Fruit fly (Drosophila melanogaster) whole organism, embryonic: ENCODE measurements around the gene Sur-8.

Source experiments
- Atf6 ChIP-seq: fragments of 200-800 bp; sonication (Bioruptor generic); IDR thresholded peaks from 2 replicates; pipeline ENCODE4 v1.3.6; 2022; ENCODE audit warnings: missing biosample characterization, missing genetic modification characterization
- Bgb ChIP-seq: fragments of 200-800 bp; sonication (Bioruptor generic); IDR thresholded peaks from 2 replicates; pipeline ENCODE4 v1.3.6; 2022; ENCODE audit warnings: missing biosample characterization, missing genetic modification characterization; ENCODE audit not compliant: partially characterized antibody
- CG10267 ChIP-seq: fragments of 200-800 bp; sonication (Bioruptor generic); optimal IDR thresholded peaks from 2 replicates; lab custom pipeline; 2018; ENCODE audit warnings: missing biosample characterization, mild to moderate bottlenecking, missing genetic modification characterization, moderate library complexity
- CG10462 ChIP-seq: fragments of 200-800 bp; sonication (Bioruptor generic); optimal IDR thresholded peaks from 2 replicates; lab custom pipeline; 2016; ENCODE audit warnings: missing biosample characterization, missing genetic modification characterization
- CG13894 ChIP-seq: fragments of 200-800 bp; sonication (Bioruptor generic); optimal IDR thresholded peaks from 3 replicates; lab custom pipeline; 2018; ENCODE audit warnings: missing biosample characterization, mild to moderate bottlenecking, missing genetic modification characterization, moderate library complexity
- CG16813 ChIP-seq: fragments of 200-800 bp; sonication (Bioruptor generic); IDR thresholded peaks from 3 replicates; pipeline ENCODE4 v1.3.6; 2022; ENCODE audit warnings: missing biosample characterization, missing genetic modification characterization; ENCODE audit not compliant: partially characterized antibody
- CG2712 ChIP-seq: fragments of 200-800 bp; optimal IDR thresholded peaks from 3 replicates; lab custom pipeline; 2019; ENCODE audit warnings: missing biosample characterization, mild to moderate bottlenecking, missing genetic modification characterization, moderate library complexity
- CG31441 ChIP-seq: fragments of 200-800 bp; sonication (Bioruptor generic); IDR thresholded peaks from 2 replicates; pipeline ENCODE4 v1.3.6; 2022; ENCODE audit warnings: missing biosample characterization, missing genetic modification characterization
- CG3163 ChIP-seq: fragments of 200-800 bp; sonication (Bioruptor generic); optimal IDR thresholded peaks from 3 replicates; lab custom pipeline; 2016; ENCODE audit warnings: missing biosample characterization, missing genetic modification characterization
- CG34224 ChIP-seq: fragments of 200-800 bp; sonication (Bioruptor generic); IDR thresholded peaks from 3 replicates; pipeline ENCODE4 v1.3.6; 2022; ENCODE audit warnings: missing biosample characterization, missing genetic modification characterization; ENCODE audit not compliant: partially characterized antibody
- CG4360 ChIP-seq: fragments of 200-800 bp; sonication (Bioruptor generic); IDR thresholded peaks from 2 replicates; pipeline ENCODE4 v1.3.6; 2022; ENCODE audit warnings: missing biosample characterization, missing genetic modification characterization
- CG4617 ChIP-seq: fragments of 200-800 bp; sonication (Bioruptor generic); optimal IDR thresholded peaks from 3 replicates; lab custom pipeline; 2016; ENCODE audit warnings: missing biosample characterization, missing genetic modification characterization, borderline replicate concordance
- Dek ChIP-seq: fragments of 200-800 bp; sonication (Bioruptor generic); optimal IDR thresholded peaks from 3 replicates; lab custom pipeline; 2019; ENCODE audit warnings: missing biosample characterization, mild to moderate bottlenecking, missing genetic modification characterization, moderate library complexity
- Dfd ChIP-seq, 2 experiments: fragments of >200 bp; optimal IDR thresholded peaks; 2 replicates each; lab custom pipeline; 2017; ENCODE audit warnings: missing biosample characterization in 2 of 2, missing genetic modification characterization in 2 of 2
- Dref ChIP-seq: fragments of 200-800 bp; sonication (Bioruptor generic); IDR thresholded peaks from 2 replicates; pipeline ENCODE4 v1.3.6; 2022; ENCODE audit warnings: missing biosample characterization, missing genetic modification characterization
- E2f2 ChIP-seq: fragments of 200-800 bp; sonication (Bioruptor generic); IDR thresholded peaks from 2 replicates; pipeline ENCODE4 v1.3.6; 2022; ENCODE audit warnings: missing biosample characterization, missing genetic modification characterization
- Hr78 ChIP-seq, 2 experiments: fragments of 200-800 bp in 1 of 2; fragments of >200 bp in 1 of 2; sonication (Bioruptor generic) in 1 of 2; optimal IDR thresholded peaks; 2 replicates each; lab custom pipeline; 2017 to 2019; ENCODE audit warnings: missing biosample characterization in 2 of 2, missing genetic modification characterization in 2 of 2, mild to moderate bottlenecking in 1 of 2, moderate library complexity in 1 of 2
- MTF-1 ChIP-seq: fragments of 200-800 bp; sonication (Bioruptor generic); optimal IDR thresholded peaks from 2 replicates; lab custom pipeline; 2018; ENCODE audit warnings: missing biosample characterization, mild to moderate bottlenecking, missing genetic modification characterization, borderline replicate concordance
- Mrtf ChIP-seq: fragments of 200-800 bp; sonication (Bioruptor generic); IDR thresholded peaks from 3 replicates; pipeline ENCODE4 v1.3.6; 2022; ENCODE audit warnings: missing biosample characterization, missing genetic modification characterization
- NC2α ChIP-seq: fragments of 200-800 bp; sonication (Bioruptor generic); optimal IDR thresholded peaks from 2 replicates; lab custom pipeline; 2016; ENCODE audit warnings: missing biosample characterization, missing genetic modification characterization
- Neu2 ChIP-seq: fragments of 200-800 bp; sonication (Bioruptor generic); optimal IDR thresholded peaks from 3 replicates; lab custom pipeline; 2016; ENCODE audit warnings: missing biosample characterization, missing genetic modification characterization, borderline replicate concordance
- Optix ChIP-seq: fragments of 200-800 bp; sonication (Bioruptor generic); IDR thresholded peaks from 3 replicates; pipeline ENCODE4 v1.3.6; 2022; ENCODE audit warnings: missing biosample characterization, missing genetic modification characterization
- Poxn ChIP-seq: fragments of 200-800 bp; sonication (Bioruptor generic); IDR thresholded peaks from 2 replicates; pipeline ENCODE4 v1.3.6; 2022; ENCODE audit warnings: missing biosample characterization, missing genetic modification characterization
- Ptx1 ChIP-seq: fragments of 200-800 bp; sonication (Bioruptor generic); IDR thresholded peaks from 2 replicates; pipeline ENCODE4 v1.3.6; 2022; ENCODE audit warnings: missing biosample characterization, missing genetic modification characterization
- Ssrp ChIP-seq: fragments of 200-800 bp; sonication (Bioruptor generic); optimal IDR thresholded peaks from 2 replicates; lab custom pipeline; 2018; ENCODE audit warnings: missing biosample characterization, mild to moderate bottlenecking, missing genetic modification characterization, moderate library complexity
- Stat92E ChIP-seq, 3 experiments: fragments of >200 bp in 2 of 3; fragments of 200-800 bp in 1 of 3; sonication (Bioruptor generic) in 1 of 3; optimal IDR thresholded peaks; 2 replicates each; lab custom pipeline; 2017 to 2019; ENCODE audit warnings: missing biosample characterization in 3 of 3, missing genetic modification characterization in 3 of 3, mild to moderate bottlenecking in 1 of 3, moderate library complexity in 1 of 3
- Taf1 ChIP-seq: fragments of 200-800 bp; sonication (Bioruptor generic); IDR thresholded peaks from 2 replicates; pipeline ENCODE4 v1.3.6; 2022; ENCODE audit warnings: missing biosample characterization, missing genetic modification characterization
- Tbp ChIP-seq: fragments of >200 bp; optimal IDR thresholded peaks from 2 replicates; lab custom pipeline; 2018; ENCODE audit warnings: missing biosample characterization, missing genetic modification characterization
- Xbp1 ChIP-seq: fragments of 200-800 bp; sonication (Bioruptor generic); optimal IDR thresholded peaks from 3 replicates; lab custom pipeline; 2016; ENCODE audit warnings: missing biosample characterization, mild to moderate bottlenecking, missing genetic modification characterization
- al ChIP-seq: fragments of 200-800 bp; sonication (Bioruptor generic); IDR thresholded peaks from 2 replicates; pipeline ENCODE4 v1.3.6; 2022; ENCODE audit warnings: missing biosample characterization, missing genetic modification characterization
- amos ChIP-seq: fragments of 200-800 bp; sonication (Bioruptor generic); IDR thresholded peaks from 2 replicates; pipeline ENCODE4 v1.3.6; 2022; ENCODE audit warnings: missing biosample characterization, missing genetic modification characterization; ENCODE audit not compliant: partially characterized antibody
- ara ChIP-seq: fragments of 200-800 bp; sonication (Bioruptor generic); IDR thresholded peaks from 2 replicates; pipeline ENCODE4 v1.3.6; 2022; ENCODE audit warnings: missing biosample characterization, missing genetic modification characterization
- bigmax ChIP-seq: fragments of 200-800 bp; sonication (Bioruptor generic); optimal IDR thresholded peaks from 2 replicates; lab custom pipeline; 2018; ENCODE audit warnings: missing biosample characterization, mild to moderate bottlenecking, missing genetic modification characterization
- dimm ChIP-seq: fragments of 200-800 bp; sonication (Bioruptor generic); IDR thresholded peaks from 2 replicates; pipeline ENCODE4 v1.3.6; 2022; ENCODE audit warnings: missing biosample characterization, missing genetic modification characterization
- dmrt99B ChIP-seq: fragments of 200-800 bp; sonication (Bioruptor generic); optimal IDR thresholded peaks from 2 replicates; lab custom pipeline; 2018; ENCODE audit warnings: missing biosample characterization, mild to moderate bottlenecking, missing genetic modification characterization, moderate library complexity
- ems ChIP-seq: fragments of 200-800 bp; sonication (Bioruptor generic); optimal IDR thresholded peaks from 3 replicates; lab custom pipeline; 2016; ENCODE audit warnings: missing biosample characterization, missing genetic modification characterization
- fd96Cb ChIP-seq: fragments of 200-800 bp; sonication (Bioruptor generic); optimal IDR thresholded peaks from 2 replicates; lab custom pipeline; 2018; ENCODE audit warnings: missing biosample characterization, mild to moderate bottlenecking, missing genetic modification characterization, moderate library complexity
- gce ChIP-seq: fragments of 200-800 bp; sonication (Bioruptor generic); IDR thresholded peaks from 3 replicates; pipeline ENCODE4 v1.3.6; 2022; ENCODE audit warnings: missing biosample characterization, missing genetic modification characterization
- her ChIP-seq: fragments of 200-800 bp; sonication (Bioruptor generic); optimal IDR thresholded peaks from 2 replicates; lab custom pipeline; 2016; ENCODE audit warnings: missing biosample characterization, missing genetic modification characterization
- jumu ChIP-seq: fragments of 200-800 bp; sonication (Bioruptor generic); optimal IDR thresholded peaks from 3 replicates; lab custom pipeline; 2016; ENCODE audit warnings: missing biosample characterization, missing genetic modification characterization
- lab ChIP-seq: fragments of 200-800 bp; sonication (Bioruptor generic); optimal IDR thresholded peaks from 3 replicates; lab custom pipeline; 2017; ENCODE audit warnings: missing biosample characterization, missing genetic modification characterization, mild to moderate bottlenecking, moderate library complexity, missing genetic modification reagents
- lilli ChIP-seq: fragments of 200-800 bp; sonication (Bioruptor generic); optimal IDR thresholded peaks from 3 replicates; lab custom pipeline; 2016; ENCODE audit warnings: missing biosample characterization, missing genetic modification characterization
- oc ChIP-seq: fragments of 200-800 bp; sonication (Bioruptor generic); optimal IDR thresholded peaks from 2 replicates; lab custom pipeline; 2018; ENCODE audit warnings: missing biosample characterization, mild to moderate bottlenecking, missing genetic modification characterization, moderate library complexity
- pita ChIP-seq: fragments of 200-800 bp; sonication (Bioruptor generic); optimal IDR thresholded peaks from 2 replicates; lab custom pipeline; 2017; ENCODE audit warnings: missing biosample characterization, mild to moderate bottlenecking, missing genetic modification characterization
- row ChIP-seq: fragments of 200-800 bp; sonication (Bioruptor generic); IDR thresholded peaks from 3 replicates; pipeline ENCODE4 v1.3.6; 2022; ENCODE audit warnings: missing biosample characterization, missing genetic modification characterization
- sim ChIP-seq: fragments of 200-800 bp; sonication (Bioruptor generic); IDR thresholded peaks from 2 replicates; pipeline ENCODE4 v1.3.6; 2022; ENCODE audit warnings: missing biosample characterization, missing genetic modification characterization
- sisA ChIP-seq: fragments of 200-800 bp; sonication (Bioruptor generic); IDR thresholded peaks from 2 replicates; pipeline ENCODE4 v1.3.6; 2022; ENCODE audit warnings: missing biosample characterization, missing genetic modification characterization
- stwl ChIP-seq: fragments of 200-800 bp; sonication (Bioruptor generic); optimal IDR thresholded peaks from 3 replicates; lab custom pipeline; 2018; ENCODE audit warnings: missing biosample characterization, mild to moderate bottlenecking, missing genetic modification characterization, moderate library complexity
- tio ChIP-seq: fragments of 200-800 bp; sonication (Bioruptor generic); optimal IDR thresholded peaks from 2 replicates; lab custom pipeline; 2017; ENCODE audit warnings: missing biosample characterization, missing genetic modification characterization, inconsistent platforms
- tx ChIP-seq: fragments of 200-800 bp; sonication (Bioruptor generic); optimal IDR thresholded peaks from 2 replicates; lab custom pipeline; 2016; ENCODE audit warnings: missing biosample characterization, missing genetic modification characterization

The Sur-8 gene

DNA sequence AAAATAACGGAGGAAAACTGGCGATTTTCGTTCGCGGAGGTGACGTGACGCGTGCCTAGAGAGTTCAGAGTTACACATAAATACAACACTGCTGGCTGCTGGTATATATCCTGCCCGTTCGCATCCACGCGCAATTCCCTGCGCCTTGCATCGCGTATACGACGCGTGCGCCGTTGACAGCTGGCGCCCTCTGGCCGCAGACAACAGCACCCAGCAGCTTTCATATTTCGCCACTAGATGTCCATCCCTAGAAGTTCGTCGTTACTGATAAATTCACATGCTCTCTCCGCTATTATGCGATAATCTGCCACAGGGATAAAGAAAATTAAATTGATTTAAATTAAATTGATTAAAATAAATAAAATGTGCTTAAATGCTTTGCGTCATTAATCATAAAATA lies at the start of gene Sur-8 (continued):
- TF ChIP-seq CG4360 (no peak), fd96Cb (tag; lab: Kevin White, UChicago) (peak; percentile 1), CG4617 (GFP tag; lab: Kevin White, UChicago) (peak; percentile 32), Bgb (peak; percentile 46; the same call in 1 of the 2 replicates), bigmax (GFP tag; lab: Kevin White, UChicago) (no peak), Dref (peak; percentile 31), Dek (tag; lab: Kevin White, UChicago) (peak; percentile 34), CG2712 (tag; lab: Kevin White, UChicago) (no peak), Taf1 (GFP tag; lab: Robert Waterston, UW) (0 out of 2 replicates have a peak, but pooled peaks have one; percentile 27), pita (GFP tag; lab: Kevin White, UChicago) (no peak), Atf6 (GFP tag; lab: Robert Waterston, UW) (peak; percentile 60), Xbp1 (GFP tag; lab: Kevin White, UChicago) (peak; percentile 85), Optix (GFP tag; lab: Robert Waterston, UW) (peak; percentile 75), tio (GFP tag; lab: Kevin White, UChicago) (peak; percentile 17), Dfd (GFP tag; optimal IDR thresholded peaks at IDR 0.05; lab: Kevin White, UChicago) (no peak), ems (GFP tag; lab: Kevin White, UChicago) (no peak), ara (no peak), CG31441 (GFP tag; lab: Robert Waterston, UW) (peak; percentile 20; the same call in 1 of the 2 replicates), stwl (tag; lab: Kevin White, UChicago) (peak; percentile 49), CG16813 (no peak), CG34224 (no peak), lilli (GFP tag; lab: Kevin White, UChicago) (peak; percentile 65), amos (no peak; the same call in 1 of the 2 replicates), her (GFP tag; lab: Kevin White, UChicago) (peak; percentile 65), CG3163 (GFP tag; lab: Kevin White, UChicago) (peak; percentile 7), Neu2 (GFP tag; lab: Kevin White, UChicago) (no peak), gce (GFP tag; lab: Robert Waterston, UW) (0 out of 3 replicates have a peak, but pooled peaks have one; percentile 15), Tbp (GFP tag; lab: Kevin White, UChicago) (no peak), dimm (GFP tag; lab: Robert Waterston, UW) (no peak), sisA (GFP tag; lab: Robert Waterston, UW) (peak; percentile 76), Poxn (no peak), CG10462 (no peak), MTF-1 (peak; percentile 78), dmrt99B (peak; percentile 55), Ptx1 (GFP tag; lab: Robert Waterston, UW) (peak; percentile 81), Mrtf (GFP tag; lab: Robert Waterston, UW) (peak; percentile 83), CG13894 (peak; percentile 23), al (peak; percentile 21; the same call in 1 of the 2 replicates), Stat92E (GFP tag; optimal IDR thresholded peaks at IDR 0.05; lab: Kevin White, UChicago) (no peak), sim (GFP tag; lab: Robert Waterston, UW) (0 out of 2 replicates have a peak, but pooled peaks have one; percentile 31), NC2α (peak; percentile 42), CG10267 (peak; percentile 24), oc (tag; lab: Kevin White, UChicago) (no peak), E2f2 (GFP tag; lab: Robert Waterston, UW) (peak; percentile 49; the same call in 1 of the 2 replicates), row (GFP tag; lab: Robert Waterston, UW) (0 out of 3 replicates have a peak, but pooled peaks have one; percentile 22), lab (peak; percentile 79), jumu (GFP tag; lab: Kevin White, UChicago) (peak; percentile 27), tx (GFP tag; lab: Kevin White, UChicago) (peak; percentile 35), Hr78 (GFP tag; optimal IDR thresholded peaks at IDR 0.05; lab: Kevin White, UChicago) (no peak), Ssrp (tag; lab: Kevin White, UChicago) (no peak)
